Fruit fly (Drosophila melanogaster): ENCODE results near the gene CG10185.

CG10185 gene

dm6 chr3R:16028651-16029050, 38.7 kb downstream of the CG10185 start:
- no peak for TF ChIP-seq achi (GFP tag; optimal IDR thresholded peaks at IDR 0.05)
- no peak for TF ChIP-seq CG4318 (GFP tag; optimal IDR thresholded peaks at IDR 0.05)
- no peak for TF ChIP-seq CG6163 (GFP tag; IDR thresholded peaks at IDR 0.05)

DNA sequence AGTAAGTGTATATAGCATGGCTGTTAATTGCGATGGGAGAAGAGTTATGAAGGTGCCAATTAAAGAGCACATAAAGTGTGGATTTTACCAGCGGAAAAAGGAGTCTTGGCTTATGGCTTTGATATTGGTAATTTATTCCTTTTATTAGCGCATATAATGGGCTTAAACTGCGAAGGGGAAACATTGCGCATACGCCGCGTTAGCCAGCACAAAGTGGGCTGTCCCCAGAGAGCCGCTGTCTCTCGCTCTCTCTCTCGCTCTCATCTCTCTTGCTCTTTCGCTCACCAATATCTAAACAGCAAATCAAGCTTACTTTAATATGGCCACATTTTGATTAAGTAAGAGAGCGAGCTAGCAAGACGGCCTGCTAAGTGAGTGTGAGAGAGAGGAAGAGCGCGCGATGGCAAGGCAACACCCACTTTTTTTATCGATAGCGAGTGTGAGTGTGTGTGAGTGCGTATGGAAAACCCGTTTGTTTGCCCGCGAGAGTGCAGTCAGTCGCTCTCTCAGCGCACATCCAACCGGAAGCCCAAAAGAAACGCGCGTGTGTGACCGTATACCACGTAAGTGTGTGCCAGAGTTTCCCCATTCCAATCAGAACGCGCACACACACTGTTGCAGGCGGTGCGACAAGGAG, 41.7 kb downstream of the CG10185 start, which contains the start of gene pnr:
TSS of gene pnr (plus strand) at position 493 of the 637 bp plus-strand sequence.
- TF ChIP-seq CG8632 (GFP tag; optimal IDR thresholded peaks at IDR 0.05) (no peak), fkh (GFP tag; optimal IDR thresholded peaks at IDR 0.05) (peak; percentile 94), CG11902 (GFP tag; optimal IDR thresholded peaks at IDR 0.05) (no peak), fd59A (GFP tag; optimal IDR thresholded peaks at IDR 0.05) (no peak), Sox14 (GFP tag; optimal IDR thresholded peaks at IDR 0.05) (no peak), CG1621 (tag; optimal IDR thresholded peaks at IDR 0.05) (peak; percentile 5), spab (GFP tag; optimal IDR thresholded peaks at IDR 0.05) (no peak), vri (GFP tag; optimal IDR thresholded peaks at IDR 0.05) (peak; percentile 54), CG10669 (GFP tag; optimal IDR thresholded peaks at IDR 0.05) (no peak), fd85E (GFP tag; optimal IDR thresholded peaks at IDR 0.05) (no peak), Hr39 (GFP tag; optimal IDR thresholded peaks at IDR 0.05) (no peak), CG32006 (GFP tag; optimal IDR thresholded peaks at IDR 0.05) (no peak), CG8119 (GFP tag; IDR thresholded peaks at IDR 0.05) (no peak), Lpt (GFP tag; optimal IDR thresholded peaks at IDR 0.05) (no peak), Ets21C (GFP tag; optimal IDR thresholded peaks at IDR 0.05) (no peak), CG11762 (GFP tag; optimal IDR thresholded peaks at IDR 0.05; ENCODE audit: insufficient read depth) (no peak), salr (GFP tag; optimal IDR thresholded peaks at IDR 0.05) (no peak), pdm3 (GFP tag; optimal IDR thresholded peaks at IDR 0.05) (no peak), CG3032 (tag; optimal IDR thresholded peaks at IDR 0.05) (no peak), CG6854 (GFP tag; optimal IDR thresholded peaks at IDR 0.05) (no peak), Smox (GFP tag; optimal IDR thresholded peaks at IDR 0.05) (no peak), Hr38 (GFP tag; optimal IDR thresholded peaks at IDR 0.05) (no peak), Eip75B (GFP tag; optimal IDR thresholded peaks at IDR 0.05) (peak; percentile 5), lz (GFP tag; optimal IDR thresholded peaks at IDR 0.05) (no peak), Eip78C (GFP tag) (peak; percentile 78), CG6792 (GFP tag; optimal IDR thresholded peaks at IDR 0.05) (no peak), Sox102F (GFP tag; optimal IDR thresholded peaks at IDR 0.05) (peak; percentile 14), eg (GFP tag; IDR thresholded peaks at IDR 0.05) (no peak; the same call in 2 of the 3 replicates), esn (GFP tag; optimal IDR thresholded peaks at IDR 0.05) (peak; percentile 29), CG16779 (tag; optimal IDR thresholded peaks at IDR 0.05) (no peak), CG3919 (GFP tag; optimal IDR thresholded peaks at IDR 0.05) (peak; percentile 23), CG8319 (GFP tag; optimal IDR thresholded peaks at IDR 0.05) (no peak), CG7368 (GFP tag; optimal IDR thresholded peaks at IDR 0.05) (peak; percentile 4), Blimp-1 (GFP tag; optimal IDR thresholded peaks at IDR 0.05) (no peak), Met (GFP tag; optimal IDR thresholded peaks at IDR 0.05) (peak; percentile 11), CG34406 (GFP tag; optimal IDR thresholded peaks at IDR 0.05) (peak; percentile 7), net (GFP tag; optimal IDR thresholded peaks at IDR 0.05) (peak; percentile 13), dsx (GFP tag; optimal IDR thresholded peaks at IDR 0.05; ENCODE audit: poor library complexity, severe bottlenecking) (peak; percentile 27), CG9139 (GFP tag; optimal IDR thresholded peaks at IDR 0.05) (no peak), achi (GFP tag; optimal IDR thresholded peaks at IDR 0.05) (no peak), topi (GFP tag; optimal IDR thresholded peaks at IDR 0.05) (no peak), CG4318 (GFP tag; optimal IDR thresholded peaks at IDR 0.05) (no peak), Hr4 (GFP tag; optimal IDR thresholded peaks at IDR 0.05) (no peak), CG15336 (GFP tag; IDR thresholded peaks at IDR 0.05) (0 out of 2 replicates have a peak, but pooled peaks have one; percentile 12), dac (GFP tag; optimal IDR thresholded peaks at IDR 0.05) (no peak), CG6276 (GFP tag; optimal IDR thresholded peaks at IDR 0.05) (no peak), ss (GFP tag; optimal IDR thresholded peaks at IDR 0.05) (peak in 1 of 2 experiments; percentile 17), CG6163 (GFP tag; IDR thresholded peaks at IDR 0.05) (peak; percentile 68; the same call in 2 of the 3 replicates), Ets96B (tag; optimal IDR thresholded peaks at IDR 0.05) (no peak)

All from whole organism, prepupa.